Worm (Caenorhabditis elegans) whole organism, L1 larva: ENCODE measurements around the gene gem-1.
A peak's percentile ranks its signal among the peaks of the same experiment; 100 is the strongest.

Source experiments
- ceh-63 ChIP-seq: fragments of 200-800 bp; sonication (Bioruptor generic); optimal IDR thresholded peaks from 2 replicates; lab custom pipeline; 2018; ENCODE audit warnings: mild to moderate bottlenecking, missing genetic modification characterization, missing compliant biosample characterization
- ceh-8 ChIP-seq: fragments of 200-800 bp; sonication (Bioruptor generic); optimal IDR thresholded peaks from 2 replicates; lab custom pipeline; 2018; ENCODE audit warnings: mild to moderate bottlenecking, missing genetic modification characterization, moderate library complexity, missing compliant biosample characterization
- ceh-82 ChIP-seq, 3 experiments: fragments of 150-350 bp in 1 of 3; sonication (generic microtip) in 2 of 3; optimal IDR thresholded peaks; 2 replicates each; lab custom pipeline; 2014 to 2017; ENCODE audit warnings: missing biosample characterization in 3 of 3, missing genetic modification characterization in 3 of 3
- dsc-1 ChIP-seq: sonication (generic microtip); optimal IDR thresholded peaks from 2 replicates; lab custom pipeline; 2016; ENCODE audit warnings: mild to moderate bottlenecking, missing genetic modification characterization, missing compliant biosample characterization
- efl-1 ChIP-seq, 4 experiments: fragments of 150-350 bp; optimal IDR thresholded peaks in 3 of 4; peaks in 1 of 4; 1 replicate in 1 of 4; 2 replicates in 3 of 4; lab custom pipeline; 2014; ENCODE audit warnings: missing biosample characterization in 2 of 4, missing genetic modification characterization in 2 of 4, missing genetic modification reagents in 2 of 4
- efl-3 ChIP-seq: fragments of 200-800 bp; sonication (Bioruptor generic); optimal IDR thresholded peaks from 2 replicates; lab custom pipeline; 2018; ENCODE audit warnings: mild to moderate bottlenecking, missing genetic modification characterization, missing compliant biosample characterization
- egl-27 ChIP-seq, 2 experiments: fragments of 150-350 bp in 1 of 2; sonication (generic microtip); optimal IDR thresholded peaks; 3 replicates each; lab custom pipeline; 2017 to 2018; ENCODE audit warnings: missing biosample characterization in 2 of 2, missing genetic modification characterization in 2 of 2, missing genetic modification reagents in 2 of 2
- elt-2 ChIP-seq: sonication (generic microtip); optimal IDR thresholded peaks from 2 replicates; lab custom pipeline; 2016; ENCODE audit warnings: missing genetic modification characterization, mild to moderate bottlenecking, inconsistent platforms, missing compliant biosample characterization, missing genetic modification reagents
- ets-5 ChIP-seq: fragments of 200-800 bp; sonication (Bioruptor generic); IDR thresholded peaks from 2 replicates; pipeline ENCODE4 v1.3.6; 2022; ENCODE audit warnings: missing genetic modification characterization, missing compliant biosample characterization
- fos-1 ChIP-seq: fragments of 150-350 bp; optimal IDR thresholded peaks from 2 replicates; lab custom pipeline; 2014; ENCODE audit warnings: missing biosample characterization, missing genetic modification characterization
- grh-1 ChIP-seq: fragments of 200-800 bp; sonication (Bioruptor generic); IDR thresholded peaks from 2 replicates; pipeline ENCODE4 v1.3.6; 2022; ENCODE audit warnings: missing genetic modification reagents, missing genetic modification characterization, missing compliant biosample characterization
- jun-1 ChIP-seq: fragments of 150-350 bp; optimal IDR thresholded peaks from 2 replicates; lab custom pipeline; 2014; ENCODE audit warnings: missing biosample characterization, missing genetic modification reagents, missing genetic modification characterization
- lin-14 ChIP-seq: fragments of 200-800 bp; sonication (Bioruptor generic); optimal IDR thresholded peaks from 2 replicates; lab custom pipeline; 2018; ENCODE audit warnings: mild to moderate bottlenecking, missing genetic modification characterization, moderate library complexity, missing compliant biosample characterization
- lsy-2 ChIP-seq, 2 experiments: fragments of 150-350 bp; optimal IDR thresholded peaks; 2 replicates each; lab custom pipeline; 2014; ENCODE audit warnings: missing biosample characterization in 2 of 2, missing genetic modification characterization in 2 of 2
- mab-9 ChIP-seq: fragments of 200-800 bp; sonication (Bioruptor generic); IDR thresholded peaks from 2 replicates; pipeline ENCODE4 v1.3.6; 2022; ENCODE audit warnings: missing genetic modification reagents, missing genetic modification characterization, missing compliant biosample characterization
- mdl-1 ChIP-seq, 2 experiments: fragments of 150-350 bp; optimal IDR thresholded peaks; 2 replicates each; lab custom pipeline; 2014 to 2017; ENCODE audit warnings: missing biosample characterization in 2 of 2, missing genetic modification characterization in 2 of 2, inconsistent platforms in 1 of 2
- mep-1 ChIP-seq: fragments of 150-350 bp; optimal IDR thresholded peaks from 2 replicates; lab custom pipeline; 2014; ENCODE audit warnings: missing biosample characterization, missing genetic modification characterization
- nhr-12 ChIP-seq: sonication (generic microtip); optimal IDR thresholded peaks from 2 replicates; lab custom pipeline; 2017; ENCODE audit warnings: missing biosample characterization, missing genetic modification characterization
- nhr-19 ChIP-seq: fragments of 200-800 bp; sonication (Bioruptor generic); conservative IDR thresholded peaks from 2 replicates; pipeline ENCODE4 v1.3.6; 2022; ENCODE audit warnings: missing genetic modification characterization, missing compliant biosample characterization
- nhr-20 ChIP-seq: sonication (generic microtip); optimal IDR thresholded peaks from 2 replicates; lab custom pipeline; 2016; ENCODE audit warnings: mild to moderate bottlenecking, missing genetic modification characterization, missing compliant biosample characterization
- nhr-47 ChIP-seq: sonication (generic microtip); optimal IDR thresholded peaks from 2 replicates; lab custom pipeline; 2016; ENCODE audit warnings: mild to moderate bottlenecking, missing genetic modification characterization, moderate library complexity, missing compliant biosample characterization
- nhr-71 ChIP-seq: sonication (generic microtip); optimal IDR thresholded peaks from 2 replicates; lab custom pipeline; 2016; ENCODE audit warnings: mild to moderate bottlenecking, missing genetic modification characterization, moderate library complexity, missing compliant biosample characterization
- nhr-76 ChIP-seq: sonication (generic microtip); optimal IDR thresholded peaks from 2 replicates; lab custom pipeline; 2017; ENCODE audit warnings: missing biosample characterization, missing genetic modification characterization
- nhr-77 ChIP-seq: fragments of 150-350 bp; optimal IDR thresholded peaks from 2 replicates; lab custom pipeline; 2014; ENCODE audit warnings: missing biosample characterization, missing genetic modification characterization
- rnt-1 ChIP-seq: sonication (generic microtip); optimal IDR thresholded peaks from 2 replicates; lab custom pipeline; 2016; ENCODE audit warnings: mild to moderate bottlenecking, missing genetic modification characterization, moderate library complexity, missing compliant biosample characterization
- snpc-4 ChIP-seq: fragments of 150-350 bp; optimal IDR thresholded peaks from 2 replicates; lab custom pipeline; 2014; ENCODE audit warnings: missing biosample characterization, missing genetic modification characterization
- snu-23 ChIP-seq: sonication (generic microtip); optimal IDR thresholded peaks from 2 replicates; lab custom pipeline; 2016; ENCODE audit warnings: missing genetic modification characterization, missing compliant biosample characterization
- sup-37 ChIP-seq: fragments of 200-800 bp; sonication (Bioruptor generic); optimal IDR thresholded peaks from 2 replicates; lab custom pipeline; 2018; ENCODE audit warnings: mild to moderate bottlenecking, missing genetic modification characterization, missing compliant biosample characterization
- swsn-7 ChIP-seq: sonication (generic microtip); optimal IDR thresholded peaks from 2 replicates; lab custom pipeline; 2016; ENCODE audit warnings: missing genetic modification characterization, missing compliant biosample characterization
- tbx-2 ChIP-seq: sonication (generic microtip); optimal IDR thresholded peaks from 2 replicates; lab custom pipeline; 2016; ENCODE audit warnings: missing genetic modification characterization, missing compliant biosample characterization
- unc-130 ChIP-seq: fragments of 150-350 bp; optimal IDR thresholded peaks from 2 replicates; lab custom pipeline; 2017; ENCODE audit warnings: missing biosample characterization, missing genetic modification characterization, inconsistent platforms
- unc-30 ChIP-seq: sonication (generic microtip); optimal IDR thresholded peaks from 2 replicates; lab custom pipeline; 2017; ENCODE audit warnings: missing biosample characterization, missing genetic modification characterization
- vab-15 ChIP-seq: sonication (generic microtip); optimal IDR thresholded peaks from 2 replicates; lab custom pipeline; 2017; ENCODE audit warnings: missing genotype, mild to moderate bottlenecking, missing genetic modification characterization, missing compliant biosample characterization
- xbp-1 ChIP-seq: sonication (generic microtip); optimal IDR thresholded peaks from 2 replicates; lab custom pipeline; 2016; ENCODE audit warnings: missing genetic modification characterization, missing compliant biosample characterization
- zag-1 ChIP-seq: fragments of 150-350 bp; optimal IDR thresholded peaks from 2 replicates; lab custom pipeline; 2014; ENCODE audit warnings: missing biosample characterization, missing genetic modification characterization

gem-1 gene

ce11 chrX:13340970-13341369 is 35.8 kb downstream of the gem-1 start (continued):
- peak; percentile 59 for TF ChIP-seq snu-23 (GFP tag; lab: Kevin White, UChicago)
- peak; percentile 81 for TF ChIP-seq lin-14 (GFP tag; lab: Kevin White, UChicago)

- TF ChIP-seq fos-1 (tag; lab: Kevin White, UChicago) (no peak), nhr-47 (tag; lab: Kevin White, UChicago) (no peak), swsn-7 (tag; lab: Kevin White, UChicago) (no peak), xbp-1 (tag; lab: Kevin White, UChicago) (no peak), nhr-77 (tag; lab: Kevin White, UChicago) (no peak), ets-5 (GFP tag; lab: Robert Waterston, UW) (no peak), efl-1 (optimal IDR thresholded peaks at IDR 0.05; lab: Kevin White, UChicago) (no peak), efl-1 (GFP tag; optimal IDR thresholded peaks at IDR 0.05 in 1 of 2; lab: Kevin White, UChicago) (peak in 1 of 2 experiments; percentile 21), nhr-71 (tag; lab: Kevin White, UChicago) (peak; percentile 5), elt-2 (tag; lab: Kevin White, UChicago) (peak; percentile 66), grh-1 (GFP tag; lab: Robert Waterston, UW) (no peak)
Measured at ce11 chrX:13339029-13339626, 37.7 kb downstream of the gem-1 start.

- TF ChIP-seq mdl-1 (tag; optimal IDR thresholded peaks at IDR 0.05; lab: Kevin White, UChicago) (no peak), egl-27 (tag; optimal IDR thresholded peaks at IDR 0.05; lab: Kevin White, UChicago) (no peak), efl-3 (GFP tag; lab: Kevin White, UChicago) (no peak), nhr-12 (tag; lab: Kevin White, UChicago) (no peak), jun-1 (tag; lab: Kevin White, UChicago) (no peak), ceh-8 (GFP tag; lab: Kevin White, UChicago) (no peak), snpc-4 (tag; lab: Kevin White, UChicago) (no peak), nhr-76 (tag; lab: Kevin White, UChicago) (no peak), nhr-47 (tag; lab: Kevin White, UChicago) (no peak), zag-1 (tag; lab: Kevin White, UChicago) (no peak)
Measured at ce11 chrX:13337728-13338127, 39.1 kb downstream of the gem-1 start, which contains the start of gene ptr-24. Gene ptr-24, plus strand, starts transcription at chrX:13338028.

- TF ChIP-seq vab-15 (tag; lab: Kevin White, UChicago) = peak; percentile 43
- peak; percentile 35 for TF ChIP-seq unc-130 (tag; lab: Kevin White, UChicago)
- peak in 1 of 2 experiments; percentile 70 for TF ChIP-seq mdl-1 (tag; optimal IDR thresholded peaks at IDR 0.05; lab: Kevin White, UChicago)
- peak; percentile 84 for TF ChIP-seq nhr-71 (tag; lab: Kevin White, UChicago)
- TF ChIP-seq ceh-82 (tag; optimal IDR thresholded peaks at IDR 0.05; lab: Kevin White, UChicago) = peak in 1 of 3 experiments; percentile 27
- peak; percentile 54 for TF ChIP-seq nhr-19
- TF ChIP-seq mab-9 (GFP tag; lab: Robert Waterston, UW) = peak; percentile 20; the same call in 1 of the 2 replicates
- TF ChIP-seq efl-1 (optimal IDR thresholded peaks at IDR 0.05; lab: Kevin White, UChicago) = peak in 1 of 2 experiments; percentile 0
- peak in 1 of 2 experiments; percentile 19 for TF ChIP-seq efl-1 (GFP tag; optimal IDR thresholded peaks at IDR 0.05 in 1 of 2; lab: Kevin White, UChicago)
- TF ChIP-seq ets-5 (GFP tag; lab: Robert Waterston, UW) = no peak
- peak; percentile 5 for TF ChIP-seq nhr-47 (tag; lab: Kevin White, UChicago)
- peak in 1 of 2 experiments; percentile 50 for TF ChIP-seq lsy-2 (tag; optimal IDR thresholded peaks at IDR 0.05; lab: Kevin White, UChicago)
- TF ChIP-seq unc-30 (tag; lab: Kevin White, UChicago) = no peak
- peak; percentile 47 for TF ChIP-seq tbx-2 (tag; lab: Kevin White, UChicago)
- peak; percentile 50 for TF ChIP-seq nhr-20
- no peak for TF ChIP-seq mep-1 (tag; lab: Kevin White, UChicago)
- no peak for TF ChIP-seq sup-37 (GFP tag; lab: Kevin White, UChicago)
- TF ChIP-seq rnt-1 (tag; lab: Kevin White, UChicago) = peak; percentile 70
- TF ChIP-seq snu-23 (GFP tag; lab: Kevin White, UChicago) = peak; percentile 59
- no peak for TF ChIP-seq ceh-63 (GFP tag; lab: Kevin White, UChicago)
- TF ChIP-seq dsc-1 (tag; lab: Kevin White, UChicago) = peak; percentile 40
- TF ChIP-seq lin-14 (GFP tag; lab: Kevin White, UChicago) = peak; percentile 85
- TF ChIP-seq, all 84 proteins: peak for 16
Measured at ce11 chrX:13337000-13337399, 39.8 kb downstream of the gem-1 start.
